Worm (Caenorhabditis elegans): ENCODE measurements around the gene F38B6.7.

- TF ChIP-seq W03F9.2 (tag; optimal IDR thresholded peaks at IDR 0.05) (peak; percentile 37), him-1 (tag; optimal IDR thresholded peaks at IDR 0.05) (no peak)
Observed at ce11 chrX:6736358-6736991, 38.3 kb upstream of the F38B6.7 start.

All from whole organism, L4/young adult.